Worm (Caenorhabditis elegans): Measurements from ENCODE around the gene F35D11.3.

DNA sequence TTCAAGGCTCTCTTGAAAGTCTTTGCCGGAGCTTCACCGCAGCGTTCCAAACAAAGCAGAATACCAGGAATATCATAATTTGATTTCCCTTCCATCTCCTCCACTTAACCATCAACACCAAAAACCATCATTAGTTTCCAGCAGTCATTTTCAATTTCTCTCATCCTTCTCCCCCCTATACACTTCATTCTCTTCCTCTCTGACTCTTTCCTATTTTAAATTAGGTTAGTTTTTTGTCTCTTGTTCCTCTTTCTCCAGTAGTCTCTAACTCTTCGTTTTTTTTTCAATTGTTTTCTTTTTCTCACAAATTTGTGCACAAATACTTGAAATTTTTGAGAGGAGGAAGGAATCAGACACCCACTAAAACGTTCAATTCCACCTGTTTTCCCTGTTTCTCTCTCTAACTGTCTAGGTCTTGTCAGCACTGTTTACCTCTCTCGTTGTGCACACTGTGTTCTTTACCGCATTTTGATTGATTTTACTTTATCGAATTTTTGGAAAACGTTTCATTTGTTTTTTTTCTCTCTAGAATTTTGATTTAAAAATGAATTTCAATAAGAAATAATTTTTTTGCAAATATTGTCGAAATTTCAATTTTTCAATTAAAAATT lies 1.4 kb upstream of the F35D11.3 start:
- TF ChIP-seq nhr-11 (tag; optimal IDR thresholded peaks at IDR 0.05) (no peak), pha-4 (tag; optimal IDR thresholded peaks at IDR 0.05) (no peak), lin-11 (tag; optimal IDR thresholded peaks at IDR 0.05) (no peak), hlh-13 (GFP tag; optimal IDR thresholded peaks at IDR 0.05) (no peak), dmd-4 (tag; optimal IDR thresholded peaks at IDR 0.05; ENCODE audit: borderline replicate concordance) (no peak), madf-2 (tag; optimal IDR thresholded peaks at IDR 0.05) (no peak), ceh-19 (GFP tag; optimal IDR thresholded peaks at IDR 0.05) (no peak), ceh-31 (tag; optimal IDR thresholded peaks at IDR 0.05) (no peak), pros-1 (tag; optimal IDR thresholded peaks at IDR 0.05) (no peak), C38D4.7 (GFP tag; optimal IDR thresholded peaks at IDR 0.05) (no peak), unc-42 (tag; optimal IDR thresholded peaks at IDR 0.05) (peak; percentile 69), ceh-22 (tag; optimal IDR thresholded peaks at IDR 0.05) (no peak)

Data from whole organism, late embryonic.